Worm (Caenorhabditis elegans): ENCODE results near the gene nlp-82.
A peak's percentile ranks its signal among the peaks of the same experiment; 100 is the strongest.

ce11 chrII:9268983-9269382, 14.9 kb upstream of the nlp-82 start:
- TF ChIP-seq ztf-11 (tag; optimal IDR thresholded peaks at IDR 0.05) (no peak), pha-4 (tag; optimal IDR thresholded peaks at IDR 0.05) (no peak), lsy-2 (tag; optimal IDR thresholded peaks at IDR 0.05) (no peak), nhr-28 (tag; optimal IDR thresholded peaks at IDR 0.05) (no peak), nhr-2 (tag; optimal IDR thresholded peaks at IDR 0.05) (peak; percentile 95), tbx-8 (GFP tag; optimal IDR thresholded peaks at IDR 0.05) (no peak), snpc-4 (tag; optimal IDR thresholded peaks at IDR 0.05) (no peak), unc-39 (tag; optimal IDR thresholded peaks at IDR 0.05) (no peak), mab-5 (tag; optimal IDR thresholded peaks at IDR 0.05) (no peak), lin-32 (GFP tag; optimal IDR thresholded peaks at IDR 0.05) (no peak), blmp-1 (tag; optimal IDR thresholded peaks at IDR 0.05) (no peak), nhr-237 (tag; optimal IDR thresholded peaks at IDR 0.05) (no peak), elt-1 (tag; optimal IDR thresholded peaks at IDR 0.05; ENCODE audit: borderline replicate concordance, insufficient read depth) (peak; percentile 10), nhr-12 (tag; optimal IDR thresholded peaks at IDR 0.05) (no peak)
